Fruit fly (Drosophila melanogaster): ENCODE data around the gene CG12716.

CG12716 gene

dm6 chrX:12947670-12948069, 28.4 kb downstream of the CG12716 start (continued):
- peak; percentile 24 for TF ChIP-seq CG4424 (GFP tag; optimal IDR thresholded peaks at IDR 0.05)
- TF ChIP-seq CG1647 (GFP tag; optimal IDR thresholded peaks at IDR 0.05), result no peak
- no peak for TF ChIP-seq CG12391 (tag; optimal IDR thresholded peaks at IDR 0.05)
- no peak for TF ChIP-seq Eip74EF (GFP tag; optimal IDR thresholded peaks at IDR 0.05)
- TF ChIP-seq CG6689 (GFP tag; IDR thresholded peaks at IDR 0.05), result no peak
- no peak for TF ChIP-seq stc (GFP tag; IDR thresholded peaks at IDR 0.05)
- TF ChIP-seq CG6791 (GFP tag; IDR thresholded peaks at IDR 0.05; ENCODE audit: partially characterized antibody), result no peak
- TF ChIP-seq tio (GFP tag; optimal IDR thresholded peaks at IDR 0.05), result no peak
- no peak for TF ChIP-seq dpn (GFP tag; optimal IDR thresholded peaks at IDR 0.05)
- TF ChIP-seq fd3F (GFP tag; optimal IDR thresholded peaks at IDR 0.05), result no peak
- no peak for TF ChIP-seq Ptx1 (GFP tag; IDR thresholded peaks at IDR 0.05)
- no peak for TF ChIP-seq ftz-f1 (GFP tag; optimal IDR thresholded peaks at IDR 0.05)
- TF ChIP-seq CG13296 (GFP tag; optimal IDR thresholded peaks at IDR 0.05), result peak; percentile 34
- TF ChIP-seq Sox100B (GFP tag; optimal IDR thresholded peaks at IDR 0.05), result peak; percentile 40
- peak; percentile 18; the same call in 1 of the 2 replicates for TF ChIP-seq CG31441 (GFP tag; IDR thresholded peaks at IDR 0.05)
- no peak for TF ChIP-seq amos (GFP tag; IDR thresholded peaks at IDR 0.05; ENCODE audit: partially characterized antibody)
- no peak for TF ChIP-seq fru (optimal IDR thresholded peaks at IDR 0.05)
- no peak for TF ChIP-seq croc (GFP tag; conservative IDR thresholded peaks at IDR 0.05)
- TF ChIP-seq her (GFP tag; optimal IDR thresholded peaks at IDR 0.05), result no peak
- TF ChIP-seq CG2889 (GFP tag; IDR thresholded peaks at IDR 0.05), result no peak
- TF ChIP-seq dan (GFP tag; IDR thresholded peaks at IDR 0.05), result no peak
- no peak for TF ChIP-seq dmrt99B (tag; optimal IDR thresholded peaks at IDR 0.05)
- TF ChIP-seq Hr78 (GFP tag; optimal IDR thresholded peaks at IDR 0.05), result no peak
- TF ChIP-seq Rx (GFP tag; IDR thresholded peaks at IDR 0.05), result no peak
- no peak for TF ChIP-seq dm (GFP tag; optimal IDR thresholded peaks at IDR 0.05)
- no peak for TF ChIP-seq Sry-β (GFP tag; optimal IDR thresholded peaks at IDR 0.05)
- TF ChIP-seq zfh2 (GFP tag; optimal IDR thresholded peaks at IDR 0.05), result no peak
- no peak for TF ChIP-seq Jarid2 (GFP tag; optimal IDR thresholded peaks at IDR 0.05)
- no peak for TF ChIP-seq Spps (tag; optimal IDR thresholded peaks at IDR 0.05)
- no peak for TF ChIP-seq chinmo (GFP tag; IDR thresholded peaks at IDR 0.05; ENCODE audit: partially characterized antibody)
- TF ChIP-seq insv (GFP tag; optimal IDR thresholded peaks at IDR 0.05), result peak in 1 of 2 experiments; percentile 16
- peak; percentile 94 for TF ChIP-seq Ets65A (GFP tag)
- no peak for TF ChIP-seq Mrtf (GFP tag; IDR thresholded peaks at IDR 0.05)
- no peak for TF ChIP-seq al (GFP tag; IDR thresholded peaks at IDR 0.05)
- TF ChIP-seq CG10366 (GFP tag; IDR thresholded peaks at IDR 0.05), result no peak
- TF ChIP-seq CG9609 (GFP tag; optimal IDR thresholded peaks at IDR 0.05), result no peak
- no peak for TF ChIP-seq CG16813 (GFP tag; IDR thresholded peaks at IDR 0.05; ENCODE audit: partially characterized antibody)
- no peak for TF ChIP-seq Sin3A (optimal IDR thresholded peaks at IDR 0.05)
- TF ChIP-seq CG15073 (GFP tag; optimal IDR thresholded peaks at IDR 0.05), result no peak
- TF ChIP-seq CG33213 (GFP tag; optimal IDR thresholded peaks at IDR 0.05), result peak; percentile 25
- TF ChIP-seq disco-r (GFP tag; optimal IDR thresholded peaks at IDR 0.05), result no peak
- TF ChIP-seq exex (tag; optimal IDR thresholded peaks at IDR 0.05), result no peak
- no peak for TF ChIP-seq CG12942 (GFP tag; optimal IDR thresholded peaks at IDR 0.05)
- no peak for TF ChIP-seq repo (GFP tag; optimal IDR thresholded peaks at IDR 0.05)
- TF ChIP-seq ewg (GFP tag; optimal IDR thresholded peaks at IDR 0.05), result peak; percentile 74
- TF ChIP-seq lbe (GFP tag; optimal IDR thresholded peaks at IDR 0.05), result no peak
- no peak for TF ChIP-seq pum (GFP tag; optimal IDR thresholded peaks at IDR 0.05)
- TF ChIP-seq Hr3 (GFP tag; optimal IDR thresholded peaks at IDR 0.05), result no peak
- no peak for TF ChIP-seq run (tag; optimal IDR thresholded peaks at IDR 0.05)
- no peak for TF ChIP-seq NfI (GFP tag; optimal IDR thresholded peaks at IDR 0.05)
- TF ChIP-seq Ets97D (GFP tag; optimal IDR thresholded peaks at IDR 0.05), result peak; percentile 96
- peak; percentile 53 for TF ChIP-seq fd102C (GFP tag; optimal IDR thresholded peaks at IDR 0.05)
